Worm (Caenorhabditis elegans): ENCODE measurements around the gene acs-6.

Gene acs-6

DNA sequence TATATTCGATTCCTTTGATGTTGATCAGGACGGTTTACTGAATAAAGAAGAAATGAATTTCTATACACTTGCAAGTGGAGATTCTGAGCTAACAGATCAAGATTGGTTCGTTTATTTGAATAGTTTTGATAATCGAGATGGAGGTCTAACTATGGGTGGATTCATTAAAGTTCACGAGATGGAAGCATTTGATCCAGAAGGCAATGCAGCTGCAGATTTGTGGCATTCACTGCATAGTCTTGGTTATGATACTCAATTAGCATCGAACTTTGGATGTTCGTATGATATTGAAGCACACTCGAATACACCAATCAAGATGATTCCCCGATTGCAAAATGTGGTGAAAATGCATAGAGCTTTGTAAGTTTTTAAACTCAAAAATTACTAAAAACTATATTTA lies 34.1 kb downstream of the acs-6 start:
- TF ChIP-seq egl-27 (tag; optimal IDR thresholded peaks at IDR 0.05) (no peak), lin-11 (tag; optimal IDR thresholded peaks at IDR 0.05) (no peak), nhr-6 (tag; optimal IDR thresholded peaks at IDR 0.05) (no peak), dmd-4 (tag; optimal IDR thresholded peaks at IDR 0.05) (no peak), nhr-237 (tag; optimal IDR thresholded peaks at IDR 0.05) (no peak), mbf-1 (tag; optimal IDR thresholded peaks at IDR 0.05) (no peak), elt-3 (tag; optimal IDR thresholded peaks at IDR 0.05) (no peak), ztf-11 (tag; optimal IDR thresholded peaks at IDR 0.05) (no peak), C34F6.9 (tag; optimal IDR thresholded peaks at IDR 0.05) (no peak), ztf-1 (GFP tag; conservative IDR thresholded peaks at IDR 0.05) (no peak), mab-5 (tag; optimal IDR thresholded peaks at IDR 0.05) (no peak), nhr-10 (tag; optimal IDR thresholded peaks at IDR 0.05) (no peak)

DNA sequence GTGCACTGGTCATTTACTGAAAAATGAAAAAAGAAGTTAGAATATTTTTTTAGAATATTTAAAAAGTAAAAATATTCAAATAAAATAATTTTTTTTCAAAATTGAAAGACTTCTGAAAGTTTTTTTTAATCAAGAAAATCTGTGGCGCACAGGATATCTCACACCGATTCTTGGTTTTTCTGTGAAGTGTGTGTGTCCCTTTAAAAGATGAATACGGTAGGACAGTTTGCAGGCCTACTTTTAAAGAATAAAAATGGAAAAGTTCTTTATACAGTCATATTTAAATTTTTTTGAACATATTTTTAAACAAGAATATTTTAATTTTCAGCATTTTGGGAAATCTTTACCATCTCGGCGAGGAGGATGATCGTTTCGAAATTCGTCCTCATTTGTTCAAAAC lies 36.7 kb downstream of the acs-6 start, which contains the start of gene mct-5:
Gene mct-5 (minus strand): TSS at position 16 of the 400 bp plus-strand sequence.
- no peak for TF ChIP-seq unc-55 (GFP tag; optimal IDR thresholded peaks at IDR 0.05)
- no peak for TF ChIP-seq C34F6.9 (tag; optimal IDR thresholded peaks at IDR 0.05)
- TF ChIP-seq nhr-11 (tag; optimal IDR thresholded peaks at IDR 0.05): no peak
- TF ChIP-seq aly-2 (tag; optimal IDR thresholded peaks at IDR 0.05): no peak
- TF ChIP-seq nhr-237 (tag; optimal IDR thresholded peaks at IDR 0.05): no peak
- no peak for TF ChIP-seq alr-1 (tag; optimal IDR thresholded peaks at IDR 0.05)
- TF ChIP-seq ceh-16 (tag; optimal IDR thresholded peaks at IDR 0.05): no peak
- TF ChIP-seq lsy-2 (tag; optimal IDR thresholded peaks at IDR 0.05): no peak
- no peak for TF ChIP-seq gmeb-1 (tag; optimal IDR thresholded peaks at IDR 0.05)
- TF ChIP-seq crh-2 (tag; optimal IDR thresholded peaks at IDR 0.05): no peak
- no peak for TF ChIP-seq ama-1 (optimal IDR thresholded peaks at IDR 0.05)
- TF ChIP-seq skn-1 (tag; optimal IDR thresholded peaks at IDR 0.05): no peak
- TF ChIP-seq lin-11 (tag; optimal IDR thresholded peaks at IDR 0.05): no peak

DNA sequence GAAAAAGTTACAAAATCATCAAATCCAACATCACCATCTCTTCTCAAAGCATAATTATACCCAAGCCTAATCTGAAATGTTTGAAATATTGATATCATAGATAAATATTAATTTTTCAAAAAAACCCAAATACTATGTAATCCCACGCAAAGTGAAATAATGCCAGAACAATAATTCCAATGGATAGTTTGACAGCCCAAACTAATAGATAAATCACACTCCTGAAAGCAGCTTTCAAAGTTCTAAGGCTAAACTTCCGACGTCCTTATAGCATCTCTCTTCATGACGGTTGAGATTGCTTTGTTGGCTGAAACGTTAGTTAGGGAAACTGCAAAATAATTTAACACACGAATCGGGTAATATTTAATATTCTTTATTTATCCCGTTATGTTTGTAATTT lies 37.4 kb downstream of the acs-6 start:
- TF ChIP-seq skn-1 (tag; optimal IDR thresholded peaks at IDR 0.05): no peak
- TF ChIP-seq nhr-237 (tag; optimal IDR thresholded peaks at IDR 0.05): no peak
- TF ChIP-seq mbf-1 (tag; optimal IDR thresholded peaks at IDR 0.05): no peak
- TF ChIP-seq R02D3.7 (tag; optimal IDR thresholded peaks at IDR 0.05): no peak
- no peak for TF ChIP-seq F13H6.1 (tag; optimal IDR thresholded peaks at IDR 0.05)
- no peak for TF ChIP-seq nhr-6 (tag; optimal IDR thresholded peaks at IDR 0.05)
- no peak for TF ChIP-seq elt-3 (tag; optimal IDR thresholded peaks at IDR 0.05)
- TF ChIP-seq lsy-2 (tag; optimal IDR thresholded peaks at IDR 0.05): no peak
- no peak for TF ChIP-seq aly-2 (tag; optimal IDR thresholded peaks at IDR 0.05)
- TF ChIP-seq mab-5 (tag; optimal IDR thresholded peaks at IDR 0.05): no peak
- TF ChIP-seq alr-1 (tag; optimal IDR thresholded peaks at IDR 0.05): no peak
- no peak for TF ChIP-seq ama-1 (optimal IDR thresholded peaks at IDR 0.05)
- no peak for TF ChIP-seq nhr-10 (tag; optimal IDR thresholded peaks at IDR 0.05)
- TF ChIP-seq unc-55 (GFP tag; optimal IDR thresholded peaks at IDR 0.05): no peak

DNA sequence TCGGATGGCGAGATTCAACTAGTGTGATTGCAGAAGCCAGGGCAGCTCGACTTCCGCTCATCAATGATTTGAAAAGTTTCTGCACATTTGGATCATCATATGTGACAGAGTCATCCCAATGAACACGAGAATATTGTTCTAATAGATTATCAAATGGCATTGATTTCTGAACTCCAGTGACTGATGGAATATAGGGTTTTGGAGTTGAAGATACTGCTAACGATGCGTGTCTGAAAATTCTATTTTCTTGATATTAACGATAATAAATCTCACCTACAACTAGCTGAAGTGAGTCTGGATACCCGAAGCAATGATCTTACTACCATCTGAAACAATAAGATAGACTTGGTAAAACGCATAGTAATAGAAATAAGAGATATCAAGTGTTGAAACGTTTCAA lies 39.0 kb downstream of the acs-6 start, which contains the start of gene mmaa-1:
Gene mmaa-1 (minus strand): TSS at position 328 of the 400 bp plus-strand sequence.
- no peak for TF ChIP-seq unc-55 (GFP tag; optimal IDR thresholded peaks at IDR 0.05)
- TF ChIP-seq nhr-237 (tag; optimal IDR thresholded peaks at IDR 0.05): no peak
- peak; percentile 0 for TF ChIP-seq sma-9 (GFP tag; optimal IDR thresholded peaks at IDR 0.05)
- no peak for TF ChIP-seq sma-9 (tag; optimal IDR thresholded peaks at IDR 0.05)
- no peak for TF ChIP-seq unc-39 (tag; optimal IDR thresholded peaks at IDR 0.05)

DNA sequence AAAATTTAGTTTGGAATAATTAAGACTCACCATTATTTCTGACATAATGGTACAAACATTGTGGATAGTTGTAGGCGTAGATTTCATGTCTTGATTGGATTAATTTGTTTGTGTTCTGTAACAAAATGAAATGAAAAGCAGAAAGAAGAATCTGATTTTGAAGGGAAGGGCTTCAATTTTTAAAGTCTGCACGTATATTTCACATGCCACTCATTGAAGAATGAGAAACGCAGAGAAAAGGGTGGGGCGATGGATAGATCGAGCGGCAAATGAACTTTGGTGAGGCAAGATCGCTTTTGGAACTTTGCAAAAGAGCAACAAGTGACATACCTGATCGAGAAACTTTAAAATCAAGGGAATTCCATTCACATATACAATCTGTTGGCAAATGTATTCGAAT lies 40.5 kb downstream of the acs-6 start:
- peak; percentile 30 for TF ChIP-seq nhr-129 (tag; optimal IDR thresholded peaks at IDR 0.05)
- TF ChIP-seq unc-39 (tag; optimal IDR thresholded peaks at IDR 0.05): no peak
- no peak for TF ChIP-seq nhr-10 (tag; optimal IDR thresholded peaks at IDR 0.05)
- no peak for TF ChIP-seq ceh-82 (tag; optimal IDR thresholded peaks at IDR 0.05)
- TF ChIP-seq blmp-1 (tag; optimal IDR thresholded peaks at IDR 0.05; ENCODE audit: insufficient read depth): no peak
- no peak for TF ChIP-seq crh-2 (tag; optimal IDR thresholded peaks at IDR 0.05)
- TF ChIP-seq lsy-2 (tag; optimal IDR thresholded peaks at IDR 0.05): peak in 1 of 2 experiments; percentile 18
- TF ChIP-seq sem-4 (tag; optimal IDR thresholded peaks at IDR 0.05): no peak

DNA sequence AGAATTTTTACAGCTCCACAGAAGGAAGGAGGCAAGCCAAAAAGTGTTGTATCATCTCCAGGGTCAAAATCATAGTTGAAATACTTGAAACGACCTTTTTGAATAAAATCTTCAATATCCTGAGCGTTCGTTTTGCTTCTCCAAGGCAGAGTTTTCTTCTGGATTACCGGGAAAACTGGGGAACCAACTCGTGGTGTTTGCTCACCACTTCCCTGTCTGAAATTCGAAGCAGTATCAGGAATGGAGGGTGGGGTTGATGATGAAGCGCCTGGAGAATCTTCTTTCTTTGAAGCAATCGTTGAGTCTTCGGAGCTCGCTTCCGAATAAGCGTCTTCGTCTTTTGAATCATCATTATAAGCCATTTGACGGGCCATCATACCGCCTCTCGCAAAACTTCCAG lies 41.3 kb downstream of the acs-6 start:
- no peak for TF ChIP-seq fos-1 (tag; optimal IDR thresholded peaks at IDR 0.05)
- TF ChIP-seq zag-1 (tag; optimal IDR thresholded peaks at IDR 0.05): no peak
- TF ChIP-seq peb-1 (tag; optimal IDR thresholded peaks at IDR 0.05): no peak
- no peak for TF ChIP-seq snpc-4 (tag; optimal IDR thresholded peaks at IDR 0.05)
- no peak for TF ChIP-seq dmd-4 (tag; optimal IDR thresholded peaks at IDR 0.05)
- TF ChIP-seq F13H6.1 (tag; optimal IDR thresholded peaks at IDR 0.05): no peak
- TF ChIP-seq nhr-77 (tag; optimal IDR thresholded peaks at IDR 0.05): no peak
- TF ChIP-seq lin-11 (tag; optimal IDR thresholded peaks at IDR 0.05): no peak
- no peak for TF ChIP-seq ztf-4 (tag; optimal IDR thresholded peaks at IDR 0.05)
- TF ChIP-seq ztf-11 (tag; optimal IDR thresholded peaks at IDR 0.05): no peak
- no peak for TF ChIP-seq ZK546.5 (tag; optimal IDR thresholded peaks at IDR 0.05)
- no peak for TF ChIP-seq nhr-6 (tag; optimal IDR thresholded peaks at IDR 0.05)
- no peak for TF ChIP-seq ama-1 (optimal IDR thresholded peaks at IDR 0.05)
- TF ChIP-seq gmeb-1 (tag; optimal IDR thresholded peaks at IDR 0.05): no peak
- no peak for TF ChIP-seq blmp-1 (tag; optimal IDR thresholded peaks at IDR 0.05; ENCODE audit: insufficient read depth)
- TF ChIP-seq nhr-25 (tag; optimal IDR thresholded peaks at IDR 0.05): no peak
- no peak for TF ChIP-seq lin-13 (GFP tag; optimal IDR thresholded peaks at IDR 0.05)
